Fruit fly (Drosophila melanogaster) whole organism: ENCODE measurements around the gene Kdm2.

Experiments
- CG8478 ChIP-seq: fragments of >200 bp; optimal IDR thresholded peaks from 2 replicates; lab custom pipeline; 2018; ENCODE audit warnings: inconsistent platforms
- Dll ChIP-seq: fragments of >200 bp; optimal IDR thresholded peaks from 2 replicates; lab custom pipeline; 2017
- EcR ChIP-seq, 2 experiments: fragments of >200 bp; optimal IDR thresholded peaks; 2 replicates each; lab custom pipeline; 2017; ENCODE audit warnings: missing biosample characterization in 2 of 2, missing genetic modification characterization in 2 of 2, missing genetic modification reagents in 2 of 2
- pan ChIP-seq: fragments of >200 bp; optimal IDR thresholded peaks from 2 replicates; lab custom pipeline; 2017
- usp ChIP-seq: fragments of >200 bp; optimal IDR thresholded peaks from 2 replicates; lab custom pipeline; 2017; ENCODE audit warnings: missing biosample characterization, missing genetic modification characterization, mixed read lengths

DNA sequence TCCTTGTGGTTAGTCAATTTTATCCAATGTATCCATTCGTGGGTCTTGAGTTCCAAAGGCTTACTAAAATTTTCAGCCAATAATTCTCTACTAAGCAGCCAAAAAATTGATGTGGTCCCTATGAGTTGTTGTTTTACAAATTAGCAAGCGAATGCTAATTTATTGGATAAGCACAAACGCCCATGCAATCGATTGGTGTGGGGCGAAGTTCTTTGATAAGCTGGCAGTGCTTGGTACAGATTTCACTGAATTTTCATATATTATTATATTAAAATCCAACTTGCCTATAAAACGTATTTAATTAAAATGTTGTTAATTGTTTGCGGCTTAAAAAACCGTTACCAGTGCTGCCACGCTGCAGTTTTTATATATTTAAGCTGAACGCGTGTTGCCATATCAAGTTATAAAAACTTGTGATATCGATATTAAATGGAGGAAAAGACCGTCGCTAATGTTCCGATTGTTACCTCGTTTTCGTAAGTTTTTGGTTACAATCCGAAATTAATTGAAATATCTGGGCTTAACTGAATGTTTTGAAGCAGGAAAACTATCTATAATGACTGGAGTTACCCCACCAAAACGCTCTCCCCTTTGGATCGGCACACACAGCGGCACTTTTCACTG lies 48.6 kb upstream of the Kdm2 start, which contains the start of the genes CG31100 and CG11980:
- TF ChIP-seq Dll (lab: Kevin White, UChicago) (no peak), CG8478 (lab: Kevin White, UChicago) (no peak), usp (GFP tag; lab: Kevin White, UChicago) (no peak), EcR (GFP tag; optimal IDR thresholded peaks at IDR 0.05; lab: Kevin White, UChicago) (no peak), pan (lab: Kevin White, UChicago) (no peak)
